Worm (Caenorhabditis elegans): ENCODE results near the gene dhs-31.

The dhs-31 gene

DNA sequence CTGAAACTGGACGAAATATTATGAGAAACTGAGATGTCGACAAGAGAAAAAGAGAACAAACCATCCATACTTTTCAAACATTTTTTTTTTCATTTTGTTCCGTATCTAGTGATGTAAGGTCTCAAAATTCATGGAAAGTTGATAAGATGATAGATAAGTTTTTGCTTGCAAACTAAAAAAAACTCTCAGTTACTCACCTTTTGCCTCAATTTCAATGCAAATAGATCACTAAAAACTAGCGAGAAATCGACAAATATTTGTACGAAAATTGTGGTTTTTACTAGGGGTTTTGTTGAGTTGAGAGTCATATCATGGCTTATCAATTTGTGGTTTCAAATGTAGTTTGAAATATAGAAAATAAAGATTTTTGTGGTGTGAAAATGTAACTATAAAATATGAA is 20.1 kb upstream of the dhs-31 start:
- no peak for TF ChIP-seq Y56A3A.18 (GFP tag; IDR thresholded peaks at IDR 0.05)
- no peak for TF ChIP-seq sea-2 (GFP tag; IDR thresholded peaks at IDR 0.05)
- no peak for TF ChIP-seq cebp-2 (GFP tag; IDR thresholded peaks at IDR 0.05)
- no peak for TF ChIP-seq mes-4 (tag; optimal IDR thresholded peaks at IDR 0.05)
- no peak for TF ChIP-seq F23B12.7 (tag; optimal IDR thresholded peaks at IDR 0.05; ENCODE audit: insufficient read depth)
- TF ChIP-seq F37B4.10 (GFP tag; IDR thresholded peaks at IDR 0.05), result no peak
- TF ChIP-seq nhr-80 (tag; optimal IDR thresholded peaks at IDR 0.05), result peak; percentile 31

DNA sequence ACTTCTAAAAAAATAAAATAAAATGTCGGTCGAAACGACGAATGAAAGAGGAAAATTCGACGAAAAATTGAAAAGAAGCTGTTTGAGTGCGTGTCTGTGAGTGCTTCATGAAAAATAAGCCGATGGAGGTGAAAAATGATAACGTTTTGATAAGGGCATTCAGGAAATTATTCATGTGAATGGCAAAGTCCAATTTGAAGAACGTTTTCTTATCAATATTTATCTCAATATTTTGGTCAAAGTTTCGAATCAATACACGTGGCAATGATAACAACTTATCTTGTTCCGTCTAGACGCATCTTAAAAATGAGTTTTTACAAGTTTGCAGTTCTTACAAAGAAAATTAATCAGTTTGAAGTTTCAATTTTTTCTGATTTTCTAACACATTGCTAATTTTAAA is 18.5 kb upstream of the dhs-31 start:
- peak; percentile 17 for TF ChIP-seq ztf-22 (GFP tag; optimal IDR thresholded peaks at IDR 0.05)
- peak in 1 of 2 experiments; percentile 53 for TF ChIP-seq let-607 (tag; optimal IDR thresholded peaks at IDR 0.05)
- peak; percentile 73 for TF ChIP-seq nhr-80 (tag; optimal IDR thresholded peaks at IDR 0.05)
- TF ChIP-seq atf-7 (tag; optimal IDR thresholded peaks at IDR 0.05), result peak; percentile 4
- no peak for TF ChIP-seq attf-3 (GFP tag; conservative IDR thresholded peaks at IDR 0.05)
- peak; percentile 40 for TF ChIP-seq ets-4 (GFP tag; optimal IDR thresholded peaks at IDR 0.05)

DNA sequence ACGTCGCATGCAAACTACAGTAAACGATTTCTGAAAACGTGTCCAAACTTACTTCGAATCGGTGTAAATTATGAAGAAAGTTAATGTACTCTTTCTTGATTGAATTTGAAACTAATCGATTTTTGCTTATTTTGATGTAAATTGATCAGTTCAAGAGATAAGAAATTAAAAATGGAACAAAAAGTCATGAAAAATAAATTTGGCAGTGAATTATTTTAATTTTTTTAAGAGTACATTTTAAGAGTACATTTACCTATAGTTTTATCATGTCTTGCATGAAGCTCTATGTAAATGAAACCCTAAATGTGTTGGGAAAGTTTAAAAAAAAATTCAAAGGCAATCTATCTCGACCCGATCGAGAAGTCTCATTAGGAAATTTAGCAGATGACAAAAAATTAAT is 15.4 kb upstream of the dhs-31 start, which contains the start of gene T04B2.7:
Gene T04B2.7 (minus strand): TSS at position 101 of the 400 bp plus-strand sequence.
- TF ChIP-seq F49E8.2 (tag; optimal IDR thresholded peaks at IDR 0.05; ENCODE audit: insufficient read depth) (no peak), ztf-3 (GFP tag; optimal IDR thresholded peaks at IDR 0.05) (no peak), B0035.1 (tag; optimal IDR thresholded peaks at IDR 0.05) (no peak), lag-1 (GFP tag; IDR thresholded peaks at IDR 0.05) (no peak), pbrm-1 (GFP tag; IDR thresholded peaks at IDR 0.05) (no peak), T26A5.8 (tag; optimal IDR thresholded peaks at IDR 0.05) (no peak), aptf-2 (GFP tag; conservative IDR thresholded peaks at IDR 0.05) (no peak), B0019.2 (GFP tag; conservative IDR thresholded peaks at IDR 0.05) (no peak), repo-1 (tag; optimal IDR thresholded peaks at IDR 0.05) (no peak)

DNA sequence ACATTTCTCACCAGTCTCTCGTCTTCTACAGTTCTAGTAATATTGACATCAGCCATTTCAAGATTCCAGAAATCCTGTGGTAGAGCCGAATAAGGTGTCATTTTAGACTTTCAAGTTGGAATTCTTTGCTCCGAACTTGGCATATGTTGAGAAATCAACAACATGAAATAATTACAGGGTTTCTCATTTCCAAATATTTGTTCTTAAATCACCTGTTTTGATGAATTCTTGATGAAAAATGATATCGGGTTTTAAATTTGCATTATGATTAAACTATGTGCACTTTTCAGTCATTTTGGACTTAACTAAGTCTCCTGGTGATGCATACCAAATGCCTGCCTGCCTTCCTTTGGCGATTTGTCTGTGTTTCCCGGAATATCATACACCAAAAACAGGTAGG is 12.8 kb upstream of the dhs-31 start, which contains the start of gene srv-12:
Gene srv-12 (minus strand): TSS at position 101 of the 400 bp plus-strand sequence.
- TF ChIP-seq chd-7 (tag; optimal IDR thresholded peaks at IDR 0.05) (no peak), cebp-2 (GFP tag; IDR thresholded peaks at IDR 0.05) (no peak), let-526 (GFP tag; IDR thresholded peaks at IDR 0.05) (no peak), cebp-1 (GFP tag; IDR thresholded peaks at IDR 0.05) (no peak), cebp-1 (tag; optimal IDR thresholded peaks at IDR 0.05) (no peak), rcor-1 (GFP tag; IDR thresholded peaks at IDR 0.05) (no peak), athp-1 (tag; optimal IDR thresholded peaks at IDR 0.05) (no peak), unc-62 (GFP tag; optimal IDR thresholded peaks at IDR 0.05) (no peak), hrde-1 (tag; optimal IDR thresholded peaks at IDR 0.05; ENCODE audit: borderline replicate concordance) (no peak), madf-6 (GFP tag; IDR thresholded peaks at IDR 0.05) (no peak), lag-1 (GFP tag; IDR thresholded peaks at IDR 0.05) (no peak), lir-1 (GFP tag; conservative IDR thresholded peaks at IDR 0.05) (no peak), madf-10 (tag; optimal IDR thresholded peaks at IDR 0.05) (no peak), him-1 (tag; optimal IDR thresholded peaks at IDR 0.05) (no peak), aptf-3 (GFP tag; IDR thresholded peaks at IDR 0.05) (no peak), nfya-2 (GFP tag; IDR thresholded peaks at IDR 0.05) (no peak), nhr-90 (tag; optimal IDR thresholded peaks at IDR 0.05) (no peak)

Measured in whole organism, young adult.